Worm (Caenorhabditis elegans) whole organism, L4 larva: ENCODE data around the gene lsm-4.

Experiments used
- mep-1 ChIP-seq: fragments of 150-350 bp; sonication (generic microtip); optimal IDR thresholded peaks from 3 replicates; lab custom pipeline; 2014; ENCODE audit warnings: missing biosample characterization, missing genetic modification characterization
- nhr-28 ChIP-seq: fragments of 150-350 bp; optimal IDR thresholded peaks from 2 replicates; lab custom pipeline; 2014; ENCODE audit warnings: missing biosample characterization, missing genetic modification characterization
- unc-62 ChIP-seq, 3 experiments: fragments of 150-350 bp in 1 of 3; sonication (generic microtip); optimal IDR thresholded peaks in 2 of 3; peaks in 1 of 3; 1 replicate in 1 of 3; 2 replicates in 2 of 3; lab custom pipeline; 2014 to 2017; ENCODE audit warnings: missing biosample characterization in 3 of 3, missing genetic modification characterization in 3 of 3, missing genetic modification reagents in 3 of 3, missing genotype in 1 of 3

DNA sequence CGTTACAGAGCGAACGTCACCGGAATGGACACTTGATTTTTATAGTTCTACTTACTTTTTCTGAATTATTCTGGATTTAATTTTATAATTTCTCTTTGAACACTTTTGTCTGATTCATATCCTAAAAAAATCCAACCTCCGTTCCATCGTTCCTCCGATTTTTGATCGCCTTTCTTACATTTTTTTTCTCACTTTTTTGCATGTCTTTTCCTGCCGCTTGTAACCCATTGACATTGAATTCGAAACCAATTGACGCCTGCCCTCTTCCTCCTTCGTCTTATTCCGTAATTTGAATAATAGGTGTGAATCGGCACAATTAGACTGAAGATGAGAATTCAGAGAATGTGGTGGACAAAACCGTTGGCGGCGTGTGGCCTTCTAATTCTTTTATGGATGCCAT, 7.4 kb downstream of the lsm-4 start, which contains the start of gene skpo-3:
- TF ChIP-seq unc-62 (GFP tag; optimal IDR thresholded peaks at IDR 0.05 in 1 of 2; lab: Kevin White, UChicago) (no peak), unc-62 (tag; optimal IDR thresholded peaks at IDR 0.05; lab: Kevin White, UChicago) (no peak), mep-1 (tag; lab: Kevin White, UChicago) (no peak), nhr-28 (no peak)
